Worm (Caenorhabditis elegans): ENCODE measurements around the gene rpi-1.

- no peak for TF ChIP-seq him-1 (tag; optimal IDR thresholded peaks at IDR 0.05)
- no peak for TF ChIP-seq dao-5 (tag; optimal IDR thresholded peaks at IDR 0.05)
Measured at ce11 chrII:14010656-14011376, 48.6 kb upstream of the rpi-1 start, which contains the start of gene F01D5.8.

All from whole organism, L4/young adult.